Fruit fly (Drosophila melanogaster): ENCODE measurements around the gene CG17328.

dm6 chr2L:16317131-16317530 lies 17.4 kb downstream of the CG17328 start:
- no peak for TF ChIP-seq CG1620 (GFP tag; optimal IDR thresholded peaks at IDR 0.05)
- TF ChIP-seq Crg-1 (GFP tag; optimal IDR thresholded peaks at IDR 0.05): no peak
- no peak for TF ChIP-seq CG7101 (tag; optimal IDR thresholded peaks at IDR 0.05)
- TF ChIP-seq ovo (GFP tag; optimal IDR thresholded peaks at IDR 0.05): peak; percentile 20
- no peak for TF ChIP-seq pad (GFP tag; optimal IDR thresholded peaks at IDR 0.05)
- no peak for TF ChIP-seq cnc (optimal IDR thresholded peaks at IDR 0.05)

Measured in whole organism, adult.